Worm (Caenorhabditis elegans) whole organism, L3 larva: Measurements from ENCODE around the gene emc-5.

Source experiments
- ceh-16 ChIP-seq: sonication (generic microtip); optimal IDR thresholded peaks from 2 replicates; lab custom pipeline; 2017; ENCODE audit warnings: missing biosample characterization, missing genetic modification characterization
- ceh-82 ChIP-seq: fragments of 150-350 bp; optimal IDR thresholded peaks from 2 replicates; lab custom pipeline; 2014; ENCODE audit warnings: missing biosample characterization, missing genetic modification characterization
- fkh-10 ChIP-seq: sonication (generic microtip); optimal IDR thresholded peaks from 2 replicates; lab custom pipeline; 2017; ENCODE audit warnings: missing biosample characterization, missing genetic modification reagents, missing genetic modification characterization
- mdl-1 ChIP-seq: fragments of 150-350 bp; optimal IDR thresholded peaks from 2 replicates; lab custom pipeline; 2014; ENCODE audit warnings: missing biosample characterization, missing genetic modification characterization
- nhr-11 ChIP-seq: fragments of 150-350 bp; optimal IDR thresholded peaks from 2 replicates; lab custom pipeline; 2014; ENCODE audit warnings: missing biosample characterization, missing genetic modification characterization
- nhr-12 ChIP-seq: fragments of 150-350 bp; optimal IDR thresholded peaks from 2 replicates; lab custom pipeline; 2014; ENCODE audit warnings: missing biosample characterization, missing genetic modification characterization
- nhr-23 ChIP-seq: fragments of 150-350 bp; optimal IDR thresholded peaks from 2 replicates; lab custom pipeline; 2014; ENCODE audit warnings: missing biosample characterization, missing genetic modification reagents, missing genetic modification characterization
- nhr-237 ChIP-seq: fragments of 150-350 bp; optimal IDR thresholded peaks from 2 replicates; lab custom pipeline; 2014; ENCODE audit warnings: missing biosample characterization, missing genetic modification characterization
- nhr-28 ChIP-seq: fragments of 150-350 bp; optimal IDR thresholded peaks from 2 replicates; lab custom pipeline; 2014; ENCODE audit warnings: missing biosample characterization, missing genetic modification characterization
- unc-39 ChIP-seq: sonication (generic microtip); optimal IDR thresholded peaks from 4 replicates; lab custom pipeline; 2017; ENCODE audit warnings: missing biosample characterization, missing genetic modification characterization

- TF ChIP-seq nhr-237, result no peak
- no peak for TF ChIP-seq unc-39 (tag; lab: Kevin White, UChicago)
- no peak for TF ChIP-seq mdl-1
- no peak for TF ChIP-seq nhr-28 (tag; lab: Kevin White, UChicago)
- no peak for TF ChIP-seq nhr-23 (tag; lab: Kevin White, UChicago)
- no peak for TF ChIP-seq ceh-16
- no peak for TF ChIP-seq ceh-82 (tag; lab: Kevin White, UChicago)
- no peak for TF ChIP-seq fkh-10 (GFP tag; lab: Kevin White, UChicago)
- no peak for TF ChIP-seq nhr-12
- no peak for TF ChIP-seq nhr-11
Measured at ce11 chrII:11479076-11479475, 17.5 kb upstream of the emc-5 start, which contains the start of gene W02B12.12.
